Fruit fly (Drosophila melanogaster): ENCODE measurements around the gene Lip4.
A peak's percentile ranks its signal among the peaks of the same experiment; 100 is the strongest.

Gene Lip4

dm6 chr2L:10544421-10545120, 17.2 kb downstream of the Lip4 start, which contains the start of gene Trim9 (continued):
- no peak for TF ChIP-seq ham (GFP tag; IDR thresholded peaks at IDR 0.05)
- TF ChIP-seq CHES-1-like (GFP tag; optimal IDR thresholded peaks at IDR 0.05): no peak
- TF ChIP-seq CG12104 (GFP tag; optimal IDR thresholded peaks at IDR 0.05): no peak
- TF ChIP-seq Dfd (GFP tag; optimal IDR thresholded peaks at IDR 0.05): no peak
- no peak for TF ChIP-seq jigr1 (GFP tag; IDR thresholded peaks at IDR 0.05)
- no peak for TF ChIP-seq rib (GFP tag; IDR thresholded peaks at IDR 0.05)
- TF ChIP-seq pzg (GFP tag; optimal IDR thresholded peaks at IDR 0.05): no peak
- TF ChIP-seq crp (GFP tag; optimal IDR thresholded peaks at IDR 0.05): no peak
- TF ChIP-seq shn (GFP tag; optimal IDR thresholded peaks at IDR 0.05): no peak
- TF ChIP-seq CG7745 (tag; optimal IDR thresholded peaks at IDR 0.05): no peak
- 0 out of 3 replicates have a peak, but pooled peaks have one; percentile 40 for TF ChIP-seq CG2199 (GFP tag; IDR thresholded peaks at IDR 0.05)
- no peak for TF ChIP-seq CG14965 (GFP tag; optimal IDR thresholded peaks at IDR 0.05; ENCODE audit: borderline replicate concordance)
- no peak for TF ChIP-seq CoRest (tag; optimal IDR thresholded peaks at IDR 0.05)
- no peak for TF ChIP-seq pum (GFP tag; optimal IDR thresholded peaks at IDR 0.05)
- peak; percentile 33; the same call in 1 of the 2 replicates for TF ChIP-seq Bgb (GFP tag; IDR thresholded peaks at IDR 0.05; ENCODE audit: partially characterized antibody)
- no peak; the same call in 2 of the 3 replicates for TF ChIP-seq B-H1 (GFP tag; IDR thresholded peaks at IDR 0.05)
- TF ChIP-seq Awh (GFP tag; IDR thresholded peaks at IDR 0.05): no peak
- no peak for TF ChIP-seq CG5953 (GFP tag; IDR thresholded peaks at IDR 0.05)
- no peak for TF ChIP-seq CG11560 (tag; IDR thresholded peaks at IDR 0.05)
- no peak; the same call in 1 of the 2 replicates for TF ChIP-seq Adf1 (GFP tag; IDR thresholded peaks at IDR 0.05)
- peak; percentile 37 for TF ChIP-seq HLHmδ (GFP tag; optimal IDR thresholded peaks at IDR 0.05)
- no peak for TF ChIP-seq hb (GFP tag; IDR thresholded peaks at IDR 0.05; ENCODE audit: partially characterized antibody)
- no peak; the same call in 1 of the 2 replicates for TF ChIP-seq Atf6 (GFP tag; IDR thresholded peaks at IDR 0.05)
- TF ChIP-seq BtbVII (GFP tag; optimal IDR thresholded peaks at IDR 0.05): no peak
- no peak for TF ChIP-seq CG8944 (GFP tag; optimal IDR thresholded peaks at IDR 0.05)
- no peak for TF ChIP-seq sd (tag; optimal IDR thresholded peaks at IDR 0.05)
- TF ChIP-seq CG31388 (GFP tag; optimal IDR thresholded peaks at IDR 0.05): no peak
- no peak for TF ChIP-seq sug (tag; optimal IDR thresholded peaks at IDR 0.05)
- no peak for TF ChIP-seq org-1 (GFP tag; optimal IDR thresholded peaks at IDR 0.05)
- TF ChIP-seq CG1529 (GFP tag; optimal IDR thresholded peaks at IDR 0.05): no peak
- TF ChIP-seq ind (GFP tag; optimal IDR thresholded peaks at IDR 0.05): no peak
- TF ChIP-seq eve (GFP tag; optimal IDR thresholded peaks at IDR 0.05): peak in 1 of 2 experiments; percentile 1
- TF ChIP-seq CG7987 (GFP tag; optimal IDR thresholded peaks at IDR 0.05): no peak
- no peak for TF ChIP-seq Scr (GFP tag; IDR thresholded peaks at IDR 0.05; ENCODE audit: partially characterized antibody)
- no peak for TF ChIP-seq CG9437 (GFP tag; optimal IDR thresholded peaks at IDR 0.05)
- TF ChIP-seq nom (GFP tag; optimal IDR thresholded peaks at IDR 0.05): no peak
- no peak for TF ChIP-seq Gsc (GFP tag; IDR thresholded peaks at IDR 0.05)
- no peak for TF ChIP-seq eyg (GFP tag; optimal IDR thresholded peaks at IDR 0.05)
- TF ChIP-seq row (GFP tag; IDR thresholded peaks at IDR 0.05): no peak
- no peak for TF ChIP-seq tap (tag; optimal IDR thresholded peaks at IDR 0.05)
- no peak for TF ChIP-seq CG9609 (GFP tag; optimal IDR thresholded peaks at IDR 0.05)
- TF ChIP-seq chm (GFP tag; IDR thresholded peaks at IDR 0.05): peak; percentile 50; the same call in 1 of the 2 replicates
- TF ChIP-seq PHDP (tag; optimal IDR thresholded peaks at IDR 0.05): no peak
- TF ChIP-seq Sin3A (optimal IDR thresholded peaks at IDR 0.05): no peak
- TF ChIP-seq slou (GFP tag; optimal IDR thresholded peaks at IDR 0.05): no peak
- TF ChIP-seq CG15601 (tag; optimal IDR thresholded peaks at IDR 0.05): peak; percentile 85
- TF ChIP-seq knrl (GFP tag; IDR thresholded peaks at IDR 0.05; ENCODE audit: partially characterized antibody): peak; percentile 14; the same call in 1 of the 3 replicates
- TF ChIP-seq Ptx1 (GFP tag; IDR thresholded peaks at IDR 0.05): no peak
- no peak for TF ChIP-seq CG2116 (GFP tag; optimal IDR thresholded peaks at IDR 0.05)
- TF ChIP-seq CG8089 (GFP tag; optimal IDR thresholded peaks at IDR 0.05): no peak
- peak; percentile 59; the same call in 1 of the 3 replicates for TF ChIP-seq ci (GFP tag; IDR thresholded peaks at IDR 0.05)
